Fruit fly (Drosophila melanogaster): ENCODE measurements around the gene CG32473.

dm6 chr3R:13319873-13320272 is 17.4 kb downstream of the CG32473 start:
- TF ChIP-seq Myc (optimal IDR thresholded peaks at IDR 0.05) (no peak), h (optimal IDR thresholded peaks at IDR 0.05) (no peak), psq (optimal IDR thresholded peaks at IDR 0.05) (no peak), ttk (optimal IDR thresholded peaks at IDR 0.05) (no peak), insv (optimal IDR thresholded peaks at IDR 0.05) (no peak)
